Fruit fly (Drosophila melanogaster) whole organism, embryonic: ENCODE measurements around the gene wdb.

ENCODE experiments used
- ATbp ChIP-seq: fragments of 200-800 bp; sonication (Bioruptor generic); optimal IDR thresholded peaks from 2 replicates; lab custom pipeline; 2017; ENCODE audit warnings: missing biosample characterization, mild to moderate bottlenecking, missing genetic modification characterization, missing genetic modification reagents
- Atf6 ChIP-seq: fragments of 200-800 bp; sonication (Bioruptor generic); IDR thresholded peaks from 2 replicates; pipeline ENCODE4 v1.3.6; 2022; ENCODE audit warnings: missing biosample characterization, missing genetic modification characterization
- Blimp-1 ChIP-seq: fragments of 200-800 bp; sonication (Bioruptor generic); optimal IDR thresholded peaks from 3 replicates; lab custom pipeline; 2018; ENCODE audit warnings: missing biosample characterization, missing genetic modification characterization, mild to moderate bottlenecking, moderate library complexity, missing genetic modification reagents
- CG10543 ChIP-seq: fragments of 200-800 bp; sonication (Bioruptor generic); optimal IDR thresholded peaks from 3 replicates; lab custom pipeline; 2017; ENCODE audit warnings: missing biosample characterization, mild to moderate bottlenecking, missing genetic modification characterization, moderate library complexity
- CG10654 ChIP-seq: fragments of 200-800 bp; sonication (Bioruptor generic); optimal IDR thresholded peaks from 2 replicates; lab custom pipeline; 2016; ENCODE audit warnings: missing biosample characterization, missing genetic modification characterization
- CG12071 ChIP-seq: fragments of 200-800 bp; sonication (Bioruptor generic); optimal IDR thresholded peaks from 3 replicates; lab custom pipeline; 2018; ENCODE audit warnings: missing biosample characterization, mild to moderate bottlenecking, missing genetic modification characterization
- CG12659 ChIP-seq: fragments of 200-800 bp; sonication (Bioruptor generic); optimal IDR thresholded peaks from 3 replicates; lab custom pipeline; 2017; ENCODE audit warnings: mild to moderate bottlenecking, missing biosample characterization, missing genetic modification reagents, missing genetic modification characterization
- CG13624 ChIP-seq: fragments of 200-800 bp; sonication (Bioruptor generic); optimal IDR thresholded peaks from 2 replicates; lab custom pipeline; 2016; ENCODE audit warnings: missing biosample characterization, missing genetic modification characterization
- CG14050 ChIP-seq: fragments of 200-800 bp; sonication (Bioruptor generic); IDR thresholded peaks from 3 replicates; pipeline ENCODE4 v1.3.6; 2022; ENCODE audit warnings: missing biosample characterization, missing genetic modification characterization
- CG14441 ChIP-seq: fragments of 200-800 bp; sonication (Bioruptor generic); IDR thresholded peaks from 2 replicates; pipeline ENCODE4 v1.3.6; 2022; ENCODE audit warnings: missing biosample characterization, missing genetic modification characterization
- CG14965 ChIP-seq: fragments of 200-800 bp; sonication (Bioruptor generic); optimal IDR thresholded peaks from 2 replicates; lab custom pipeline; 2016; ENCODE audit warnings: missing biosample characterization, missing genetic modification characterization, borderline replicate concordance
- CG17361 ChIP-seq: fragments of 200-800 bp; sonication (Bioruptor generic); IDR thresholded peaks from 3 replicates; pipeline ENCODE4 v1.3.6; 2022; ENCODE audit warnings: missing biosample characterization, missing genetic modification characterization
- CG2889 ChIP-seq: fragments of 200-800 bp; sonication (Bioruptor generic); IDR thresholded peaks from 3 replicates; pipeline ENCODE4 v1.3.6; 2022; ENCODE audit warnings: missing biosample characterization, missing genetic modification characterization
- CG3065 ChIP-seq: fragments of 200-800 bp; sonication (Bioruptor generic); optimal IDR thresholded peaks from 2 replicates; lab custom pipeline; 2016; ENCODE audit warnings: missing biosample characterization, missing genetic modification characterization
- CG3281 ChIP-seq: fragments of 200-800 bp; sonication (Bioruptor generic); optimal IDR thresholded peaks from 3 replicates; lab custom pipeline; 2017; ENCODE audit warnings: missing biosample characterization, mild to moderate bottlenecking, missing genetic modification characterization
- CG3838 ChIP-seq: fragments of 200-800 bp; sonication (Bioruptor generic); optimal IDR thresholded peaks from 3 replicates; lab custom pipeline; 2016; ENCODE audit warnings: missing biosample characterization, missing genetic modification characterization
- CG4360 ChIP-seq: fragments of 200-800 bp; sonication (Bioruptor generic); IDR thresholded peaks from 2 replicates; pipeline ENCODE4 v1.3.6; 2022; ENCODE audit warnings: missing biosample characterization, missing genetic modification characterization
- CG7839 ChIP-seq: fragments of 200-800 bp; sonication (Bioruptor generic); optimal IDR thresholded peaks from 3 replicates; lab custom pipeline; 2018; ENCODE audit warnings: missing biosample characterization, mild to moderate bottlenecking, missing genetic modification characterization, moderate library complexity
- CG8089 ChIP-seq: fragments of 200-800 bp; sonication (Bioruptor generic); optimal IDR thresholded peaks from 3 replicates; lab custom pipeline; 2016; ENCODE audit warnings: missing biosample characterization, missing genetic modification characterization
- CG8290 ChIP-seq, 3 experiments: fragments of 200-800 bp; sonication (Bioruptor generic); optimal IDR thresholded peaks; 2 replicates each; lab custom pipeline; 2016 to 2019; ENCODE audit warnings: missing biosample characterization in 3 of 3, missing genetic modification characterization in 3 of 3, mild to moderate bottlenecking in 2 of 3, moderate library complexity in 1 of 3
- CG8944 ChIP-seq: fragments of 200-800 bp; sonication (Bioruptor generic); optimal IDR thresholded peaks from 3 replicates; lab custom pipeline; 2016; ENCODE audit warnings: missing biosample characterization, missing genetic modification characterization
- D19A ChIP-seq: fragments of 200-800 bp; optimal IDR thresholded peaks from 3 replicates; lab custom pipeline; 2019; ENCODE audit warnings: missing biosample characterization, mild to moderate bottlenecking, missing genetic modification characterization, moderate library complexity
- D19B ChIP-seq: fragments of 200-800 bp; sonication (Bioruptor generic); optimal IDR thresholded peaks from 2 replicates; lab custom pipeline; 2017; ENCODE audit warnings: missing biosample characterization, mild to moderate bottlenecking, missing genetic modification characterization
- Dp ChIP-seq: fragments of 200-800 bp; sonication (Bioruptor generic); optimal IDR thresholded peaks from 2 replicates; lab custom pipeline; 2018; ENCODE audit warnings: missing biosample characterization, mild to moderate bottlenecking, missing genetic modification characterization, moderate library complexity
- Ets65A ChIP-seq: fragments of 200-800 bp; sonication (Bioruptor generic); peaks from one replicate; lab custom pipeline; 2016; ENCODE audit warnings: missing biosample characterization, missing genetic modification characterization
- Ets97D ChIP-seq: fragments of 200-800 bp; sonication (Bioruptor generic); optimal IDR thresholded peaks from 3 replicates; lab custom pipeline; 2016; ENCODE audit warnings: missing biosample characterization, missing genetic modification characterization
- Fer2 ChIP-seq: fragments of 200-800 bp; sonication (Bioruptor generic); optimal IDR thresholded peaks from 2 replicates; lab custom pipeline; 2018; ENCODE audit warnings: missing biosample characterization, mild to moderate bottlenecking, missing genetic modification characterization, moderate library complexity
- Jarid2 ChIP-seq: fragments of 200-800 bp; sonication (Bioruptor generic); optimal IDR thresholded peaks from 3 replicates; lab custom pipeline; 2017; ENCODE audit warnings: mild to moderate bottlenecking, missing biosample characterization, missing genetic modification reagents, missing genetic modification characterization
- Meics ChIP-seq: fragments of 200-800 bp; sonication (Bioruptor generic); optimal IDR thresholded peaks from 2 replicates; lab custom pipeline; 2017; ENCODE audit warnings: missing biosample characterization, mild to moderate bottlenecking, missing genetic modification characterization
- Myb ChIP-seq: fragments of 200-800 bp; sonication (Bioruptor generic); optimal IDR thresholded peaks from 2 replicates; lab custom pipeline; 2016; ENCODE audit warnings: missing biosample characterization, missing genetic modification characterization
- NfI ChIP-seq: fragments of 200-800 bp; sonication (Bioruptor generic); optimal IDR thresholded peaks from 3 replicates; lab custom pipeline; 2018; ENCODE audit warnings: missing biosample characterization, mild to moderate bottlenecking, missing genetic modification characterization, moderate library complexity
- ash1 ChIP-seq: fragments of 200-800 bp; sonication (Bioruptor generic); optimal IDR thresholded peaks from 2 replicates; lab custom pipeline; 2018; ENCODE audit warnings: missing biosample characterization, mild to moderate bottlenecking, missing genetic modification characterization
- chinmo ChIP-seq: fragments of 200-800 bp; sonication (Bioruptor generic); IDR thresholded peaks from 4 replicates; pipeline ENCODE4 v1.3.6; 2022; ENCODE audit warnings: missing biosample characterization, missing genetic modification characterization; ENCODE audit not compliant: partially characterized antibody
- chn ChIP-seq: fragments of 200-800 bp; sonication (Bioruptor generic); optimal IDR thresholded peaks from 2 replicates; lab custom pipeline; 2016; ENCODE audit warnings: missing biosample characterization, missing genetic modification characterization
- eve ChIP-seq, 2 experiments: fragments of >200 bp; optimal IDR thresholded peaks; 2 replicates each; lab custom pipeline; 2017; ENCODE audit warnings: missing biosample characterization in 2 of 2, missing genetic modification characterization in 2 of 2
- ewg ChIP-seq: fragments of 200-800 bp; sonication (Bioruptor generic); optimal IDR thresholded peaks from 3 replicates; lab custom pipeline; 2017; ENCODE audit warnings: mild to moderate bottlenecking, missing biosample characterization, missing genetic modification reagents, missing genetic modification characterization
- grn ChIP-seq: fragments of 200-800 bp; sonication (Bioruptor generic); optimal IDR thresholded peaks from 3 replicates; lab custom pipeline; 2017; ENCODE audit warnings: missing biosample characterization, missing genetic modification characterization
- gsb ChIP-seq: fragments of 200-800 bp; sonication (Bioruptor generic); IDR thresholded peaks from 2 replicates; pipeline ENCODE4 v1.3.6; 2022; ENCODE audit warnings: missing biosample characterization, missing genetic modification characterization
- h ChIP-seq: fragments of >200 bp; optimal IDR thresholded peaks from 2 replicates; lab custom pipeline; 2017
- inv ChIP-seq: fragments of 200-800 bp; sonication (Bioruptor generic); IDR thresholded peaks from 2 replicates; pipeline ENCODE4 v1.3.6; 2022; ENCODE audit warnings: missing biosample characterization, missing genetic modification characterization; ENCODE audit not compliant: partially characterized antibody
- kni ChIP-seq: fragments of 200-800 bp; sonication (Bioruptor generic); optimal IDR thresholded peaks from 3 replicates; lab custom pipeline; 2017; ENCODE audit warnings: mild to moderate bottlenecking, missing biosample characterization, missing genetic modification reagents, missing genetic modification characterization
- lbe ChIP-seq: fragments of 200-800 bp; sonication (Bioruptor generic); optimal IDR thresholded peaks from 2 replicates; lab custom pipeline; 2016; ENCODE audit warnings: missing biosample characterization, mild to moderate bottlenecking, missing genetic modification characterization
- nom ChIP-seq: fragments of 200-800 bp; sonication (Bioruptor generic); optimal IDR thresholded peaks from 2 replicates; lab custom pipeline; 2017; ENCODE audit warnings: missing biosample characterization, missing genetic modification characterization, mild to moderate bottlenecking, moderate library complexity, missing genetic modification reagents
- pfk ChIP-seq: fragments of 200-800 bp; sonication (Bioruptor generic); optimal IDR thresholded peaks from 2 replicates; lab custom pipeline; 2018; ENCODE audit warnings: missing biosample characterization, mild to moderate bottlenecking, missing genetic modification characterization, moderate library complexity
- sc ChIP-seq, 3 experiments: fragments of >200 bp in 2 of 3; fragments of 200-800 bp in 1 of 3; sonication (Bioruptor generic) in 1 of 3; optimal IDR thresholded peaks; 2 replicates in 2 of 3; 3 replicates in 1 of 3; lab custom pipeline; 2017; ENCODE audit warnings: mild to moderate bottlenecking in 1 of 3, missing biosample characterization in 1 of 3, missing genetic modification characterization in 1 of 3, missing genetic modification reagents in 1 of 3
- tup ChIP-seq: fragments of 200-800 bp; sonication (Bioruptor generic); optimal IDR thresholded peaks from 2 replicates; lab custom pipeline; 2016; ENCODE audit warnings: missing biosample characterization, mild to moderate bottlenecking, missing genetic modification characterization, moderate library complexity
- twi ChIP-seq: fragments of 200-800 bp; optimal IDR thresholded peaks from 2 replicates; lab custom pipeline; 2019; ENCODE audit warnings: missing biosample characterization, mild to moderate bottlenecking, missing genetic modification characterization, moderate library complexity
- vvl ChIP-seq: fragments of 200-800 bp; sonication (Bioruptor generic); IDR thresholded peaks from 2 replicates; pipeline ENCODE4 v1.3.6; 2022; ENCODE audit warnings: missing biosample characterization, missing genetic modification characterization
- zfh1 ChIP-seq: fragments of 200-800 bp; sonication (Bioruptor generic); IDR thresholded peaks from 3 replicates; pipeline ENCODE4 v1.3.6; 2022; ENCODE audit warnings: missing biosample characterization, missing genetic modification characterization

wdb gene

dm6 chr3R:27581263-27581868 lies 675 bp downstream of the wdb start (continued):
- TF ChIP-seq ewg (peak; percentile 92), inv (GFP tag; lab: Robert Waterston, UW) (no peak), sc (optimal IDR thresholded peaks at IDR 0.05; lab: Kevin White, UChicago) (no peak), sc (GFP tag; optimal IDR thresholded peaks at IDR 0.05; lab: Kevin White, UChicago) (no peak), CG3838 (GFP tag; lab: Kevin White, UChicago) (no peak), CG13624 (GFP tag; lab: Kevin White, UChicago) (peak; percentile 26), vvl (no peak), CG8290 (GFP tag; optimal IDR thresholded peaks at IDR 0.05; lab: Kevin White, UChicago) (no peak), CG8290 (tag; optimal IDR thresholded peaks at IDR 0.05; lab: Kevin White, UChicago) (peak in 1 of 2 experiments; percentile 88), ATbp (GFP tag; lab: Kevin White, UChicago) (peak; percentile 65), CG14965 (no peak), Ets97D (GFP tag; lab: Kevin White, UChicago) (peak; percentile 89), CG10654 (GFP tag; lab: Kevin White, UChicago) (no peak), CG2889 (GFP tag; lab: Robert Waterston, UW) (no peak), CG8944 (GFP tag; lab: Kevin White, UChicago) (no peak), D19A (tag; lab: Kevin White, UChicago) (peak; percentile 21), zfh1 (no peak), Meics (GFP tag; lab: Kevin White, UChicago) (peak; percentile 76), Ets65A (GFP tag; lab: Kevin White, UChicago) (peak; percentile 93), Fer2 (tag; lab: Kevin White, UChicago) (no peak), CG8089 (peak; percentile 24), lbe (GFP tag; lab: Kevin White, UChicago) (peak; percentile 79), CG12659 (GFP tag; lab: Kevin White, UChicago) (peak; percentile 79), gsb (GFP tag; lab: Robert Waterston, UW) (no peak), tup (GFP tag; lab: Kevin White, UChicago) (no peak), CG10543 (peak; percentile 72), CG3281 (peak; percentile 82), kni (GFP tag; lab: Kevin White, UChicago) (no peak), nom (GFP tag; lab: Kevin White, UChicago) (peak; percentile 80), CG3065 (GFP tag; lab: Kevin White, UChicago) (no peak), CG4360 (GFP tag; lab: Robert Waterston, UW) (no peak), chinmo (GFP tag; lab: Robert Waterston, UW) (no peak), NfI (GFP tag; lab: Kevin White, UChicago) (peak; percentile 63), Atf6 (no peak), ash1 (GFP tag; lab: Kevin White, UChicago) (no peak), eve (GFP tag; optimal IDR thresholded peaks at IDR 0.05; lab: Kevin White, UChicago) (no peak), Jarid2 (peak; percentile 25), chn (GFP tag; lab: Kevin White, UChicago) (peak; percentile 54), CG7839 (peak; percentile 48), twi (tag; lab: Kevin White, UChicago) (no peak), h (no peak), D19B (GFP tag; lab: Kevin White, UChicago) (no peak), grn (GFP tag; lab: Kevin White, UChicago) (peak; percentile 84), CG14441 (GFP tag; lab: Robert Waterston, UW) (no peak), CG12071 (GFP tag; lab: Kevin White, UChicago) (peak; percentile 87), CG17361 (GFP tag; lab: Robert Waterston, UW) (no peak), Myb (GFP tag; lab: Kevin White, UChicago) (peak; percentile 85), pfk (GFP tag; lab: Kevin White, UChicago) (peak; percentile 30), Dp (GFP tag; lab: Kevin White, UChicago) (peak; percentile 57), Blimp-1 (peak; percentile 63), CG14050 (GFP tag; lab: Robert Waterston, UW) (no peak)
